Fruit fly (Drosophila melanogaster) whole organism: ENCODE data around the gene Acp76A.

Experiments
- Dll ChIP-seq: fragments of >200 bp; optimal IDR thresholded peaks from 2 replicates; lab custom pipeline; 2017
- EcR ChIP-seq, 2 experiments: fragments of >200 bp; optimal IDR thresholded peaks; 2 replicates each; lab custom pipeline; 2017; ENCODE audit warnings: missing biosample characterization in 2 of 2, missing genetic modification characterization in 2 of 2, missing genetic modification reagents in 2 of 2
- pan ChIP-seq: fragments of >200 bp; optimal IDR thresholded peaks from 2 replicates; lab custom pipeline; 2017
- psq ChIP-seq: fragments of >200 bp; optimal IDR thresholded peaks from 2 replicates; lab custom pipeline; 2017
- usp ChIP-seq: fragments of >200 bp; optimal IDR thresholded peaks from 2 replicates; lab custom pipeline; 2017; ENCODE audit warnings: missing biosample characterization, missing genetic modification characterization, mixed read lengths

DNA sequence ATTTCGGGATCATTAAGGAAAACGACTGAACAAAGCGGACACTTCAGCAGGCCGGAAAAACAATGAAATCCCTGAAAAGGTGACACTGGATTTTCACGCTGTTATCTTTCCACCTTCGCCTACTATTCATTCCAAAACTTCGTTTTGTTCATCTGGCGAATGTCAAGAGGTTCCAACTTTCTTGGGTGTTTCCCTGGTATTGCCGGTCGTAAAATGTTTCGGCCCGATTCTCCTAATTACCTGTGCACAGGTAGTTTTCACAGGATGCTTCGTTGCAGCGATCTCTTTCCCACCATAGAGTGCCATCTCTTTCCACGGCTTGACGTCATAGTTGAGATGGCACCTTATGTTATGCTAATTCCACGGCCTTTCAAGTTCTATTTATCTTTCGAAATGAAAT, 31.3 kb upstream of the Acp76A start:
- TF ChIP-seq pan (no peak), EcR (GFP tag; optimal IDR thresholded peaks at IDR 0.05; lab: Kevin White, UChicago) (no peak), Dll (no peak), usp (no peak), psq (no peak)
